Worm (Caenorhabditis elegans) whole organism, L2 larva: ENCODE data around the gene fbxa-169.

Source experiments
- C34F6.9 ChIP-seq: fragments of 150-350 bp; optimal IDR thresholded peaks from 2 replicates; lab custom pipeline; 2014; ENCODE audit warnings: missing biosample characterization, missing genetic modification characterization
- R02D3.7 ChIP-seq: fragments of 150-350 bp; optimal IDR thresholded peaks from 2 replicates; lab custom pipeline; 2014; ENCODE audit warnings: missing biosample characterization, missing genetic modification characterization
- Y55F3AM.14 ChIP-seq: fragments of 200-800 bp; sonication (Bioruptor generic); optimal IDR thresholded peaks from 2 replicates; lab custom pipeline; 2018; ENCODE audit warnings: mild to moderate bottlenecking, missing genetic modification characterization, missing compliant biosample characterization
- alr-1 ChIP-seq: fragments of 150-350 bp; optimal IDR thresholded peaks from 2 replicates; lab custom pipeline; 2014; ENCODE audit warnings: missing biosample characterization, missing genetic modification characterization
- ama-1 ChIP-seq: fragments of 150-350 bp; optimal IDR thresholded peaks from 2 replicates; lab custom pipeline; 2018; ENCODE audit warnings: inconsistent platforms
- blmp-1 ChIP-seq: sonication (generic microtip); optimal IDR thresholded peaks from 2 replicates; lab custom pipeline; 2017; ENCODE audit warnings: missing genetic modification characterization, mild to moderate bottlenecking, missing compliant biosample characterization, antibody characterized with exemption, moderate library complexity; ENCODE audit not compliant: insufficient read depth
- ceh-16 ChIP-seq: fragments of 150-350 bp; optimal IDR thresholded peaks from 2 replicates; lab custom pipeline; 2014; ENCODE audit warnings: missing biosample characterization, missing genetic modification characterization
- ceh-82 ChIP-seq: fragments of 150-350 bp; optimal IDR thresholded peaks from 2 replicates; lab custom pipeline; 2014; ENCODE audit warnings: missing biosample characterization, missing genetic modification characterization
- crh-2 ChIP-seq: sonication (generic microtip); optimal IDR thresholded peaks from 2 replicates; lab custom pipeline; 2017; ENCODE audit warnings: missing biosample characterization, missing genetic modification characterization
- dmd-4 ChIP-seq: sonication (generic microtip); optimal IDR thresholded peaks from 2 replicates; lab custom pipeline; 2017; ENCODE audit warnings: missing biosample characterization, missing genetic modification characterization
- egl-27 ChIP-seq: sonication (generic microtip); optimal IDR thresholded peaks from 3 replicates; lab custom pipeline; 2017; ENCODE audit warnings: missing biosample characterization, missing genetic modification reagents, missing genetic modification characterization
- elt-1 ChIP-seq: fragments of 150-350 bp; optimal IDR thresholded peaks from 2 replicates; lab custom pipeline; 2014; ENCODE audit warnings: missing biosample characterization, missing genetic modification characterization
- elt-3 ChIP-seq: sonication (generic microtip); optimal IDR thresholded peaks from 2 replicates; lab custom pipeline; 2017; ENCODE audit warnings: missing biosample characterization, missing genetic modification characterization
- fos-1 ChIP-seq: fragments of 150-350 bp; optimal IDR thresholded peaks from 2 replicates; lab custom pipeline; 2014; ENCODE audit warnings: missing biosample characterization, missing genetic modification characterization
- gmeb-1 ChIP-seq: fragments of 150-350 bp; optimal IDR thresholded peaks from 2 replicates; lab custom pipeline; 2014; ENCODE audit warnings: missing biosample characterization, missing genetic modification characterization
- lin-11 ChIP-seq: fragments of 150-350 bp; sonication (generic microtip); optimal IDR thresholded peaks from 2 replicates; lab custom pipeline; 2014; ENCODE audit warnings: missing biosample characterization, missing genetic modification characterization, inconsistent platforms, mixed read lengths
- lin-13 ChIP-seq: fragments of 150-350 bp; optimal IDR thresholded peaks from 2 replicates; lab custom pipeline; 2014; ENCODE audit warnings: missing biosample characterization, missing genetic modification reagents, missing genetic modification characterization
- lin-39 ChIP-seq: fragments of 150-350 bp; optimal IDR thresholded peaks from 2 replicates; lab custom pipeline; 2014; ENCODE audit warnings: missing biosample characterization, missing genetic modification reagents, missing genetic modification characterization
- lsy-2 ChIP-seq, 2 experiments: fragments of 150-350 bp in 1 of 2; sonication (generic microtip) in 1 of 2; optimal IDR thresholded peaks; 2 replicates each; lab custom pipeline; 2014 to 2017; ENCODE audit warnings: missing biosample characterization in 2 of 2, missing genetic modification characterization in 2 of 2
- mbf-1 ChIP-seq: sonication (generic microtip); optimal IDR thresholded peaks from 2 replicates; lab custom pipeline; 2017; ENCODE audit warnings: missing biosample characterization, missing genetic modification characterization
- mdl-1 ChIP-seq, 2 experiments: fragments of 150-350 bp in 1 of 2; sonication (generic microtip) in 1 of 2; optimal IDR thresholded peaks; 2 replicates each; lab custom pipeline; 2017; ENCODE audit warnings: missing biosample characterization in 2 of 2, missing genetic modification characterization in 2 of 2
- nhr-10 ChIP-seq: sonication (generic microtip); optimal IDR thresholded peaks from 2 replicates; lab custom pipeline; 2017; ENCODE audit warnings: missing biosample characterization, missing genetic modification characterization
- nhr-11 ChIP-seq: fragments of 150-350 bp; optimal IDR thresholded peaks from 2 replicates; lab custom pipeline; 2014; ENCODE audit warnings: missing biosample characterization, missing genetic modification characterization
- nhr-12 ChIP-seq: fragments of 150-350 bp; optimal IDR thresholded peaks from 2 replicates; lab custom pipeline; 2014; ENCODE audit warnings: missing biosample characterization, missing genetic modification characterization
- nhr-129 ChIP-seq: fragments of 150-350 bp; optimal IDR thresholded peaks from 2 replicates; lab custom pipeline; 2014; ENCODE audit warnings: missing biosample characterization, missing genetic modification characterization
- nhr-21 ChIP-seq: fragments of 150-350 bp; optimal IDR thresholded peaks from 2 replicates; lab custom pipeline; 2014; ENCODE audit warnings: missing biosample characterization, missing genetic modification characterization
- nhr-25 ChIP-seq: fragments of 150-350 bp; sonication (generic microtip); optimal IDR thresholded peaks from 3 replicates; lab custom pipeline; 2014; ENCODE audit warnings: missing biosample characterization, missing genetic modification characterization
- nhr-6 ChIP-seq: fragments of 150-350 bp; optimal IDR thresholded peaks from 2 replicates; lab custom pipeline; 2014; ENCODE audit warnings: missing biosample characterization, missing genetic modification characterization
- sem-4 ChIP-seq: fragments of 150-350 bp; optimal IDR thresholded peaks from 2 replicates; lab custom pipeline; 2014; ENCODE audit warnings: missing biosample characterization, missing genetic modification reagents, missing genetic modification characterization
- skn-1 ChIP-seq: sonication (generic microtip); optimal IDR thresholded peaks from 2 replicates; lab custom pipeline; 2017; ENCODE audit warnings: missing biosample characterization, missing genetic modification characterization
- sma-3 ChIP-seq: sonication (generic microtip); optimal IDR thresholded peaks from 2 replicates; lab custom pipeline; 2016; ENCODE audit warnings: missing genetic modification reagents, missing genetic modification characterization, missing compliant biosample characterization
- sma-9 ChIP-seq, 2 experiments: fragments of 150-350 bp in 1 of 2; sonication (generic microtip) in 1 of 2; optimal IDR thresholded peaks; 2 replicates each; lab custom pipeline; 2014 to 2016; ENCODE audit warnings: missing genetic modification characterization in 2 of 2, mild to moderate bottlenecking in 1 of 2, missing biosample characterization in 1 of 2, missing compliant biosample characterization in 1 of 2, missing genetic modification reagents in 1 of 2, moderate library complexity in 1 of 2
- unc-62 ChIP-seq: fragments of 150-350 bp; optimal IDR thresholded peaks from 2 replicates; lab custom pipeline; 2014; ENCODE audit warnings: missing biosample characterization, missing genetic modification reagents, missing genetic modification characterization
- ztf-4 ChIP-seq: fragments of 150-350 bp; optimal IDR thresholded peaks from 2 replicates; lab custom pipeline; 2014; ENCODE audit warnings: missing biosample characterization, missing genetic modification characterization

The fbxa-169 gene

ce11 chrII:13678555-13679119 is 30.3 kb downstream of the fbxa-169 start:
- TF ChIP-seq R02D3.7 (tag; lab: Kevin White, UChicago): no peak
- TF ChIP-seq crh-2: peak; percentile 23
- TF ChIP-seq mbf-1 (tag; lab: Kevin White, UChicago): no peak
- no peak for TF ChIP-seq elt-3
- peak in 1 of 2 experiments; percentile 12 for TF ChIP-seq lsy-2 (tag; optimal IDR thresholded peaks at IDR 0.05; lab: Kevin White, UChicago)
- TF ChIP-seq egl-27 (tag; lab: Kevin White, UChicago): peak; percentile 16
- TF ChIP-seq elt-1 (tag; lab: Kevin White, UChicago): no peak
- no peak for TF ChIP-seq unc-62 (GFP tag; lab: Kevin White, UChicago)
- no peak for TF ChIP-seq nhr-10 (tag; lab: Kevin White, UChicago)
- TF ChIP-seq lin-39 (tag; lab: Kevin White, UChicago): no peak
- TF ChIP-seq C34F6.9 (tag; lab: Kevin White, UChicago): no peak
- no peak for TF ChIP-seq nhr-12
- TF ChIP-seq ama-1: no peak
- no peak for TF ChIP-seq ceh-82 (tag; lab: Kevin White, UChicago)
- TF ChIP-seq nhr-129 (tag; lab: Kevin White, UChicago): peak; percentile 26
- TF ChIP-seq ztf-4 (tag; lab: Kevin White, UChicago): no peak
- no peak for TF ChIP-seq nhr-11 (tag; lab: Kevin White, UChicago)
- peak; percentile 87 for TF ChIP-seq nhr-21 (tag; lab: Kevin White, UChicago)
- TF ChIP-seq ceh-16 (tag; lab: Kevin White, UChicago): no peak
- peak; percentile 52 for TF ChIP-seq blmp-1
- TF ChIP-seq nhr-25: peak; percentile 75
- peak; percentile 47 for TF ChIP-seq Y55F3AM.14 (GFP tag; lab: Kevin White, UChicago)
- TF ChIP-seq fos-1 (tag; lab: Kevin White, UChicago): peak; percentile 9
- TF ChIP-seq lin-13 (GFP tag; lab: Kevin White, UChicago): no peak
- TF ChIP-seq sma-9 (GFP tag; optimal IDR thresholded peaks at IDR 0.05; lab: Kevin White, UChicago): peak; percentile 65
- TF ChIP-seq sma-9 (tag; optimal IDR thresholded peaks at IDR 0.05; lab: Kevin White, UChicago): peak; percentile 44
- TF ChIP-seq alr-1 (tag; lab: Kevin White, UChicago): no peak
- TF ChIP-seq mdl-1 (tag; optimal IDR thresholded peaks at IDR 0.05; lab: Kevin White, UChicago): no peak
- peak; percentile 85 for TF ChIP-seq sma-3 (GFP tag; lab: Kevin White, UChicago)

- TF ChIP-seq unc-62 (GFP tag; lab: Kevin White, UChicago): no peak
- TF ChIP-seq mdl-1 (tag; optimal IDR thresholded peaks at IDR 0.05; lab: Kevin White, UChicago): peak in 1 of 2 experiments; percentile 18
- TF ChIP-seq fos-1 (tag; lab: Kevin White, UChicago): peak; percentile 28
- no peak for TF ChIP-seq nhr-6 (tag; lab: Kevin White, UChicago)
- peak; percentile 46 for TF ChIP-seq nhr-25
- peak; percentile 1 for TF ChIP-seq egl-27 (tag; lab: Kevin White, UChicago)
- no peak for TF ChIP-seq lsy-2 (tag; optimal IDR thresholded peaks at IDR 0.05; lab: Kevin White, UChicago)
- TF ChIP-seq blmp-1: peak; percentile 95
- peak; percentile 81 for TF ChIP-seq nhr-21 (tag; lab: Kevin White, UChicago)
- peak; percentile 62 for TF ChIP-seq sma-3 (GFP tag; lab: Kevin White, UChicago)
- no peak for TF ChIP-seq skn-1 (tag; lab: Kevin White, UChicago)
- TF ChIP-seq ama-1: no peak
- no peak for TF ChIP-seq dmd-4
- peak; percentile 91 for TF ChIP-seq sma-9 (GFP tag; optimal IDR thresholded peaks at IDR 0.05; lab: Kevin White, UChicago)
- no peak for TF ChIP-seq sma-9 (tag; optimal IDR thresholded peaks at IDR 0.05; lab: Kevin White, UChicago)
Observed at ce11 chrII:13679775-13680320, 31.5 kb downstream of the fbxa-169 start.

- TF ChIP-seq dmd-4 (no peak), nhr-21 (tag; lab: Kevin White, UChicago) (peak; percentile 93), sem-4 (tag; lab: Kevin White, UChicago) (peak; percentile 29), sma-3 (GFP tag; lab: Kevin White, UChicago) (peak; percentile 79), blmp-1 (peak; percentile 87), gmeb-1 (tag; lab: Kevin White, UChicago) (peak; percentile 30), mdl-1 (tag; optimal IDR thresholded peaks at IDR 0.05; lab: Kevin White, UChicago) (peak in 1 of 2 experiments; percentile 70), nhr-25 (peak; percentile 87), nhr-129 (tag; lab: Kevin White, UChicago) (peak; percentile 3), lin-11 (tag; lab: Kevin White, UChicago) (no peak), fos-1 (tag; lab: Kevin White, UChicago) (peak; percentile 42), crh-2 (peak; percentile 36), mbf-1 (tag; lab: Kevin White, UChicago) (no peak), lsy-2 (tag; optimal IDR thresholded peaks at IDR 0.05; lab: Kevin White, UChicago) (peak in 1 of 2 experiments; percentile 2), egl-27 (tag; lab: Kevin White, UChicago) (peak; percentile 13), Y55F3AM.14 (GFP tag; lab: Kevin White, UChicago) (no peak)
Observed at ce11 chrII:13681063-13681462, 32.7 kb downstream of the fbxa-169 start.
